Worm (Caenorhabditis elegans): ENCODE results near the gene Y2H9A.6.

Gene Y2H9A.6

DNA sequence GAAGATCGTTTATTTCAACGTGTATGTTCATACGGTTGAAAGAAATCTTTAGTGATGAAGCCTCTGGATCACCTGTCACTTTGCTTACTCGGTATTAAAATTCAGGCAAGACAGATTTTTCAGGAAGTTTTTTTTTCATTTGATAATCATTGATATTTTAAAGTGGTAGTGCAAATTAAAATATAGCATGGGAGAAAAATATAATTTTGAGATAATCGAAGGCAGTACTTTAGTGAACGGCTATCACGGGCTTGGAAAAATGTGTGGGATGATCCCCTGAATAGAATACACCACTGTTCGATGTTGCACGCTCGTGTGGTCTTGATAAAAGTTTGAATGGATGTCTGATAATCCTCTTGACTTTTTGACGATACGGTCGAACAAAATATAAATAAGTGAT is 16.3 kb upstream of the Y2H9A.6 start:
- TF ChIP-seq B0310.2 (tag; optimal IDR thresholded peaks at IDR 0.05) = no peak
- no peak for TF ChIP-seq tbx-11 (GFP tag; IDR thresholded peaks at IDR 0.05)
- TF ChIP-seq ama-1 (optimal IDR thresholded peaks at IDR 0.05) = no peak
- no peak for TF ChIP-seq ceh-36 (tag; optimal IDR thresholded peaks at IDR 0.05)
- no peak for TF ChIP-seq flt-1 (GFP tag; IDR thresholded peaks at IDR 0.05)
- no peak for TF ChIP-seq hnd-1 (tag; optimal IDR thresholded peaks at IDR 0.05)
- TF ChIP-seq ets-7 (tag; optimal IDR thresholded peaks at IDR 0.05) = no peak
- no peak for TF ChIP-seq aly-1 (tag; optimal IDR thresholded peaks at IDR 0.05)
- no peak for TF ChIP-seq tbx-37 (GFP tag; conservative IDR thresholded peaks at IDR 0.05)
- no peak for TF ChIP-seq hmbx-1 (tag; optimal IDR thresholded peaks at IDR 0.05)
- TF ChIP-seq hmg-4 (GFP tag; optimal IDR thresholded peaks at IDR 0.05) = no peak
- TF ChIP-seq sea-1 (GFP tag; conservative IDR thresholded peaks at IDR 0.05) = no peak
- TF ChIP-seq tra-4 (tag; optimal IDR thresholded peaks at IDR 0.05) = no peak
- TF ChIP-seq pes-1 (GFP tag; IDR thresholded peaks at IDR 0.05) = no peak

DNA sequence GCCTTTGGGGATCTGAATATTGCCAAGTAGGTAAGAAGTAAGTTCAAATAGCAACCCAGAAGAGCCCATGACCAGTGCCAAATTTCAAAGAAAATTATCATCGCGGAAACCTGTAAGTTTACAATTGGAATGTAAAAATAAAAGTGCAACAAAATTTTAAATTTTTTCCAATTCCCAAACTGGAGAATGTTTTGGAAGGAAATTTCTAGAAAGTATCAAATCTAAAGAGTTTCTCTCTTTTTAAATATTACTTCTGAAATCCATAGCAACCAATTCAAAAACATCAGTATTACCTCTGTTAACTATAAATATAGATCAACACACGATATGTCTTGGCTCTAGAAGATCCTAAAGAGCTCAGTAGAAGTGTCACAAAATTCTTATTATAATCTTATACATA is 15.0 kb upstream of the Y2H9A.6 start, which contains the start of gene srd-19:
Gene srd-19, minus strand, starts transcription at position 101 of the 400 bp plus-strand sequence.
- TF ChIP-seq ceh-36 (tag; optimal IDR thresholded peaks at IDR 0.05) = no peak

DNA sequence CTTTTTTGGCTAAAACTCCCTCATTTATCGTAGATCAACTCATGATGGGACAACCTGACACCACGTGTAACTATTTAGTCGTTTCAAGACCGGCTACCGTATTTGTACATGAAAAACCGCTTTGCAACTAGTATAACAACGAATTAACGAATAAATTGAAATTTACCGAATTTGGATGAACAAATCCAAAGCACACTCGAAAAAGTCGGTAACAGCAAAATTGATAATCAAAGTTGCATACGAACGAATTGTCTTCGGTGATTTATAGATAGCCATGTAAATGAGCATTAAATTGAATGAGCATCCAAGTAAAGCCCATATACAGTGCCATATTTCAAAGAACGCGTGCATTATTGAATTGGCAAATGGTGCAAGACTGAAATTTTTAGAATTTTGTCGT is 11.3 kb upstream of the Y2H9A.6 start, which contains the start of gene srd-17:
Gene srd-17, minus strand, starts transcription at position 351 of the 400 bp plus-strand sequence.
- no peak for TF ChIP-seq B0310.2 (tag; optimal IDR thresholded peaks at IDR 0.05)
- TF ChIP-seq tra-4 (tag; optimal IDR thresholded peaks at IDR 0.05) = no peak
- TF ChIP-seq sea-1 (GFP tag; conservative IDR thresholded peaks at IDR 0.05) = no peak
- TF ChIP-seq tbx-37 (GFP tag; conservative IDR thresholded peaks at IDR 0.05) = no peak
- TF ChIP-seq hmbx-1 (tag; optimal IDR thresholded peaks at IDR 0.05) = no peak
- no peak for TF ChIP-seq ceh-13 (GFP tag; optimal IDR thresholded peaks at IDR 0.05)
- TF ChIP-seq hmg-4 (GFP tag; optimal IDR thresholded peaks at IDR 0.05) = no peak
- no peak for TF ChIP-seq ama-1 (optimal IDR thresholded peaks at IDR 0.05)
- no peak for TF ChIP-seq aly-1 (tag; optimal IDR thresholded peaks at IDR 0.05)
- no peak for TF ChIP-seq tbx-11 (GFP tag; IDR thresholded peaks at IDR 0.05)
- TF ChIP-seq ets-7 (tag; optimal IDR thresholded peaks at IDR 0.05) = no peak
- no peak for TF ChIP-seq hnd-1 (tag; optimal IDR thresholded peaks at IDR 0.05)
- no peak for TF ChIP-seq flt-1 (GFP tag; IDR thresholded peaks at IDR 0.05)
- no peak for TF ChIP-seq pes-1 (GFP tag; IDR thresholded peaks at IDR 0.05)
- TF ChIP-seq ceh-36 (tag; optimal IDR thresholded peaks at IDR 0.05) = no peak
- no peak for TF ChIP-seq F13C5.2 (tag; optimal IDR thresholded peaks at IDR 0.05)
- no peak for TF ChIP-seq scrt-1 (GFP tag; IDR thresholded peaks at IDR 0.05)

DNA sequence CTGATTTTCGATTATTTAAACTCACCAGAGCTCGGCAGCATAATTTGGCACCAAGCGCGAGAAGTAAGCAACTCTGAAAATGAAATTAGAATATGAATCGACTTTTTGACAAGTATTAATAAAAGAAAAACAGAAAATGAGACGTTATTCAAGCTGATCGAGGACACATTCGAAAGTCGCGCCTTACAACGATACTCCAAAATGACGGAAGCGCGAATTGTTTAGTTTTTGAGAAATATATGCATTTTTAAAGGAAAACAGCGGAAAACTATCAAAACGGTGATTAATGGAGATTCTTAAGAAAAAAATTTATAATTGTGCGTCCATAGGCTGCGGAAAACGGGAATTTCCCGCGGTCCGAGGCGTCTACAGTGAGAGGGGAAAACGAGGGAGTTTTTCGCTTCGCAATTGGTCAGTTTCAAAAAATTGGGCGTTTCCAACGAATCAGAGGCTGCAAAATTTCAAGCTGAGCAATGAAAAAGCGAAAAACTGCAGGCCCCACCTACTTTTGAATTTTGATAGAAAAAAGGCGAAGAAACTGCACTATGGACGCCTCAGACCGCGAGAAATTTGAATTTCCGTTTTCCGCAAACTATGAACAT is 6.1 kb upstream of the Y2H9A.6 start, which contains the start of gene mes-4:
Gene mes-4, minus strand, starts transcription at position 73 of the 602 bp plus-strand sequence.
- TF ChIP-seq flt-1 (GFP tag; IDR thresholded peaks at IDR 0.05) (no peak), F13C5.2 (tag; optimal IDR thresholded peaks at IDR 0.05) (peak; percentile 33)

DNA sequence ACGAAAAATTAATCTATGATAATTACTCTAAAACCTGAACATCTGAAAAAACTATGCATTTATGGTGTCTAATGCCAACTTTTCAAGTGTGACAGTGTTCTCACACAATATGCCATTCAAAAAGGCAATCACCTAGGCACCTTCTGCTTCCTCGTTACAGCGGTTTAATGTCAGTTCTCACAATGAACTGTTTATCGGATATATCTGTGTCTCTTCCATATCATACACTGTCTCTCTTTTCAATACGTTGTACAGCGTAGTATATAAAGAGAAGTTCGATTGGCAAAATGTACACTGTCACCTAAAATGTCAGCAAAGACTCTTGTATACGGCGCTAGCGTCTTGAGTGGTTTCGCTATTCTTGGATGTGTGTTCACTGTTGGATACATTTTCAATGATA is 2.0 kb upstream of the Y2H9A.6 start, which contains the start of gene col-162:
Gene col-162, plus strand, starts transcription at position 301 of the 400 bp plus-strand sequence.
- no peak for TF ChIP-seq ets-7 (tag; optimal IDR thresholded peaks at IDR 0.05)
- no peak for TF ChIP-seq hmg-4 (GFP tag; optimal IDR thresholded peaks at IDR 0.05)
- no peak for TF ChIP-seq hmbx-1 (tag; optimal IDR thresholded peaks at IDR 0.05)
- no peak for TF ChIP-seq aly-1 (tag; optimal IDR thresholded peaks at IDR 0.05)
- no peak for TF ChIP-seq hnd-1 (tag; optimal IDR thresholded peaks at IDR 0.05)
- no peak for TF ChIP-seq F13C5.2 (tag; optimal IDR thresholded peaks at IDR 0.05)
- TF ChIP-seq tbx-11 (GFP tag; IDR thresholded peaks at IDR 0.05) = no peak
- no peak for TF ChIP-seq sea-1 (GFP tag; conservative IDR thresholded peaks at IDR 0.05)
- no peak for TF ChIP-seq tra-4 (tag; optimal IDR thresholded peaks at IDR 0.05)
- no peak for TF ChIP-seq tbx-37 (GFP tag; conservative IDR thresholded peaks at IDR 0.05)
- no peak for TF ChIP-seq B0310.2 (tag; optimal IDR thresholded peaks at IDR 0.05)
- no peak for TF ChIP-seq ama-1 (optimal IDR thresholded peaks at IDR 0.05)
- TF ChIP-seq ceh-13 (GFP tag; optimal IDR thresholded peaks at IDR 0.05) = no peak
- no peak for TF ChIP-seq ceh-36 (tag; optimal IDR thresholded peaks at IDR 0.05)
- no peak for TF ChIP-seq scrt-1 (GFP tag; IDR thresholded peaks at IDR 0.05)
- no peak for TF ChIP-seq flt-1 (GFP tag; IDR thresholded peaks at IDR 0.05)
- no peak for TF ChIP-seq pes-1 (GFP tag; IDR thresholded peaks at IDR 0.05)

DNA sequence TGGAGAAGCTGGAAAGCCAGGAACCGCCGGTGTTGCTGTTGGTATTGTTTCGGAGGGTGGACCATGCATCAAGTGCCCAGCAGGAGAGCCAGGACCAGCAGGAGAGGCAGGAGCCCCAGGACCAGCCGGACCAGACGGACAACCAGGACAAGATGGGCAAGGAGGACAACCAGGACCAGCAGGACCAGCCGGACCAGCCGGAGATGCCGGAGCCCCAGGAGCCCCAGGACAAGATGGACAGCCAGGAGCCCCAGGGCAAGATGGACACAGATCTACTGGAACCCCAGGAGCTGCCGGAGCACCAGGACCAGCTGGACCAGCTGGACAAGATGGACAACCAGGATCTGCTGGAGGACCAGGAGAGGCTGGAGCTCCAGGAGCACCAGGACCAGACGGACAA is 816 bp upstream of the Y2H9A.6 start:
- TF ChIP-seq pes-1 (GFP tag; IDR thresholded peaks at IDR 0.05) (no peak), flt-1 (GFP tag; IDR thresholded peaks at IDR 0.05) (no peak), tbx-37 (GFP tag; conservative IDR thresholded peaks at IDR 0.05) (no peak), ceh-13 (GFP tag; optimal IDR thresholded peaks at IDR 0.05) (no peak), B0310.2 (tag; optimal IDR thresholded peaks at IDR 0.05) (no peak), hmg-4 (GFP tag; optimal IDR thresholded peaks at IDR 0.05) (no peak)

DNA sequence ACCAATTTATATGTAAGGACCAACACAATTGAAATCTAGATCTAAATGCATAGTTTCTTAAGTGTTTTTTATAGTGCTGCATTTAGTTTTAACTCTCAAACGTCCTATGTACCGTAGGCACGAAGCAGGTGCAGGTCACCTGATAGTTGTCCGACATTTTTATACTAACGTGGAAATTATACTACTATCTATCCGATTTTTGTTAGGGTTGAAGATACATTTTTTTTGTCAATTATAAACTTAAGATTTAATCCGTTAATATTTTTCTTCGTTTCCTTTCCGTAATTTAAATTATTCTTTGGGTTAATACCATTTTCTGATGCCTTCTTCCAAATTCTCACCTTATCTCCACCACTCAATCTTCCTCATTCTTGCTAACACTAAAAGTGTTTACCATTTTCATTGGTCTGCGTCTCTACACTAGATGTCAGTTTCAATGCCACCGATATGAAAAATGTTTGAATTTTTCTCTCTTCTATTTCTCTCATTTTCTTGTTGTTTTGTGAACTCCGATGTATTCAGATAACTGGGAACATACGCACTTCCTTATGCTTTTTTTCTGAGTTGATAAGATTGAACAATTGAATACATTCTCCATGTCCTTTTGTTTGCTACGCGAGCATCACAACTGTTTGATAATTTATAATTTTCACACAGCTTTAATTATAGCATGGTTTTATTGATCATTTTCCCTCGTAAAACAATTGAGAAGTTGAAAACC is 1.8 kb downstream of the Y2H9A.6 start, which contains the start of gene Y2H9A.4:
Gene Y2H9A.4, plus strand, starts transcription at position 671 of the 721 bp plus-strand sequence.
- TF ChIP-seq tbx-37 (GFP tag; conservative IDR thresholded peaks at IDR 0.05) = no peak
- no peak for TF ChIP-seq hnd-1 (tag; optimal IDR thresholded peaks at IDR 0.05)
- TF ChIP-seq aly-1 (tag; optimal IDR thresholded peaks at IDR 0.05) = no peak
- no peak for TF ChIP-seq ets-7 (tag; optimal IDR thresholded peaks at IDR 0.05)
- no peak for TF ChIP-seq pes-1 (GFP tag; IDR thresholded peaks at IDR 0.05)
- no peak for TF ChIP-seq ceh-13 (GFP tag; optimal IDR thresholded peaks at IDR 0.05)
- TF ChIP-seq ama-1 (optimal IDR thresholded peaks at IDR 0.05) = no peak
- no peak for TF ChIP-seq F13C5.2 (tag; optimal IDR thresholded peaks at IDR 0.05)
- TF ChIP-seq flt-1 (GFP tag; IDR thresholded peaks at IDR 0.05) = no peak

Measured in whole organism, early embryonic.